Worm (Caenorhabditis elegans) whole organism, mixed stage, embryonic: Measurements from ENCODE around the gene M176.4.

Experiments
- blmp-1 ChIP-seq: fragments of 150-350 bp; optimal IDR thresholded peaks from 2 replicates; lab custom pipeline; 2014; ENCODE audit warnings: missing biosample characterization, missing genetic modification characterization
- ceh-39 ChIP-seq: fragments of 150-350 bp; optimal IDR thresholded peaks from 2 replicates; lab custom pipeline; 2014; ENCODE audit warnings: missing biosample characterization, missing genetic modification characterization
- ceh-43 ChIP-seq: fragments of 200-800 bp; sonication (Bioruptor generic); optimal IDR thresholded peaks from 2 replicates; lab custom pipeline; 2018; ENCODE audit warnings: mild to moderate bottlenecking, missing genetic modification characterization, moderate library complexity, missing compliant biosample characterization
- ceh-83 ChIP-seq: fragments of 200-800 bp; sonication (Bioruptor generic); optimal IDR thresholded peaks from 2 replicates; lab custom pipeline; 2018; ENCODE audit warnings: mild to moderate bottlenecking, missing genetic modification characterization, missing compliant biosample characterization
- ces-1 ChIP-seq: fragments of 150-350 bp; optimal IDR thresholded peaks from 2 replicates; lab custom pipeline; 2014; ENCODE audit warnings: missing biosample characterization, missing genetic modification reagents, missing genetic modification characterization
- cnd-1 ChIP-seq: fragments of 200-800 bp; sonication (Bioruptor generic); optimal IDR thresholded peaks from 2 replicates; lab custom pipeline; 2018; ENCODE audit warnings: mild to moderate bottlenecking, missing genetic modification characterization, missing compliant biosample characterization
- drap-1 ChIP-seq: fragments of 200-800 bp; sonication (Bioruptor generic); optimal IDR thresholded peaks from 3 replicates; lab custom pipeline; 2018; ENCODE audit warnings: mild to moderate bottlenecking, missing genetic modification characterization, missing compliant biosample characterization
- elt-1 ChIP-seq: sonication (generic microtip); optimal IDR thresholded peaks from 2 replicates; lab custom pipeline; 2017; ENCODE audit warnings: missing genetic modification characterization, mild to moderate bottlenecking, missing compliant biosample characterization, antibody characterized with exemption, moderate library complexity, borderline replicate concordance; ENCODE audit not compliant: insufficient read depth
- flh-1 ChIP-seq: fragments of 200-800 bp; sonication (Bioruptor generic); optimal IDR thresholded peaks from 2 replicates; lab custom pipeline; 2018; ENCODE audit warnings: mild to moderate bottlenecking, missing genetic modification characterization, moderate library complexity, missing compliant biosample characterization
- hlh-1 ChIP-seq: fragments of 150-350 bp; optimal IDR thresholded peaks from 2 replicates; lab custom pipeline; 2014; ENCODE audit warnings: missing biosample characterization, missing genetic modification reagents, missing genetic modification characterization
- lin-32 ChIP-seq: fragments of 200-800 bp; sonication (Bioruptor generic); optimal IDR thresholded peaks from 2 replicates; lab custom pipeline; 2018; ENCODE audit warnings: mild to moderate bottlenecking, missing genetic modification characterization, missing compliant biosample characterization
- lsy-2 ChIP-seq: fragments of 150-350 bp; optimal IDR thresholded peaks from 2 replicates; lab custom pipeline; 2014; ENCODE audit warnings: missing biosample characterization, missing genetic modification characterization
- mab-5 ChIP-seq: fragments of 150-350 bp; optimal IDR thresholded peaks from 2 replicates; lab custom pipeline; 2014; ENCODE audit warnings: missing biosample characterization, missing genetic modification characterization
- mep-1 ChIP-seq: fragments of 150-350 bp; optimal IDR thresholded peaks from 2 replicates; lab custom pipeline; 2017; ENCODE audit warnings: missing biosample characterization, missing genetic modification reagents, missing genetic modification characterization, inconsistent platforms
- mls-2 ChIP-seq: sonication (generic microtip); optimal IDR thresholded peaks from 2 replicates; lab custom pipeline; 2016; ENCODE audit warnings: mild to moderate bottlenecking, missing genetic modification characterization, moderate library complexity, missing compliant biosample characterization
- nhr-12 ChIP-seq: fragments of 150-350 bp; optimal IDR thresholded peaks from 2 replicates; lab custom pipeline; 2014; ENCODE audit warnings: missing biosample characterization, missing genetic modification characterization
- nhr-2 ChIP-seq: fragments of 150-350 bp; optimal IDR thresholded peaks from 2 replicates; lab custom pipeline; 2014; ENCODE audit warnings: missing biosample characterization, missing genetic modification characterization
- nhr-28 ChIP-seq: fragments of 150-350 bp; optimal IDR thresholded peaks from 2 replicates; lab custom pipeline; 2014; ENCODE audit warnings: missing biosample characterization, missing genetic modification characterization
- nhr-76 ChIP-seq: sonication (generic microtip); optimal IDR thresholded peaks from 2 replicates; lab custom pipeline; 2017; ENCODE audit warnings: missing biosample characterization, missing genetic modification characterization
- pha-4 ChIP-seq: fragments of 150-350 bp; optimal IDR thresholded peaks from 2 replicates; lab custom pipeline; 2018; ENCODE audit warnings: missing biosample characterization, missing genetic modification reagents, missing genetic modification characterization
- sem-2 ChIP-seq: fragments of 200-800 bp; sonication (Bioruptor generic); optimal IDR thresholded peaks from 2 replicates; lab custom pipeline; 2018; ENCODE audit warnings: mild to moderate bottlenecking, missing genetic modification characterization, missing compliant biosample characterization
- snpc-4 ChIP-seq: fragments of 150-350 bp; optimal IDR thresholded peaks from 2 replicates; lab custom pipeline; 2014; ENCODE audit warnings: missing biosample characterization, missing genetic modification characterization
- tbx-8 ChIP-seq: fragments of 200-800 bp; sonication (Bioruptor generic); optimal IDR thresholded peaks from 2 replicates; lab custom pipeline; 2018; ENCODE audit warnings: mild to moderate bottlenecking, missing genetic modification characterization, moderate library complexity, missing compliant biosample characterization
- unc-120 ChIP-seq: sonication (generic microtip); optimal IDR thresholded peaks from 2 replicates; lab custom pipeline; 2017; ENCODE audit warnings: missing genetic modification characterization, missing compliant biosample characterization; ENCODE audit not compliant: poor library complexity, severe bottlenecking
- unc-39 ChIP-seq: fragments of 150-350 bp; optimal IDR thresholded peaks from 2 replicates; lab custom pipeline; 2014; ENCODE audit warnings: missing biosample characterization, missing genetic modification characterization
- unc-62 ChIP-seq: fragments of 150-350 bp; optimal IDR thresholded peaks from 2 replicates; lab custom pipeline; 2014; ENCODE audit warnings: missing biosample characterization, missing genetic modification reagents, missing genetic modification characterization
- zip-8 ChIP-seq: fragments of 150-350 bp; optimal IDR thresholded peaks from 2 replicates; lab custom pipeline; 2014; ENCODE audit warnings: missing biosample characterization, missing genetic modification characterization
- ztf-11 ChIP-seq: fragments of 150-350 bp; optimal IDR thresholded peaks from 2 replicates; lab custom pipeline; 2014; ENCODE audit warnings: missing biosample characterization, missing genetic modification characterization

The M176.4 gene

ce11 chrII:9431119-9431518 is 13.0 kb downstream of the M176.4 start:
- TF ChIP-seq blmp-1 (no peak), ces-1 (GFP tag; lab: Kevin White, UChicago) (peak; percentile 27)

- TF ChIP-seq mab-5 (tag; lab: Kevin White, UChicago), result no peak
These were observed 15.4 kb downstream of the M176.4 start, which contains the start of gene kin-15 for ce11 chrII:9433609-9434008. Gene kin-15 (minus strand): TSS chrII:9433709.

- no peak for TF ChIP-seq lsy-2
- TF ChIP-seq elt-1 (tag; lab: Kevin White, UChicago), result no peak
These were observed 17.8 kb downstream of the M176.4 start, which contains the start of gene kin-16 for ce11 chrII:9436009-9436408. Gene kin-16 (minus strand): TSS chrII:9436109.

- TF ChIP-seq flh-1 (no peak), nhr-76 (tag; lab: Kevin White, UChicago) (no peak), tbx-8 (no peak), unc-120 (no peak), nhr-28 (tag; lab: Kevin White, UChicago) (no peak), blmp-1 (no peak)
These were observed 20.1 kb downstream of the M176.4 start, which contains the start of gene chil-13 for ce11 chrII:9438227-9438626. Gene chil-13 (minus strand): TSS chrII:9438327.

ce11 chrII:9438853-9439252 is 20.7 kb downstream of the M176.4 start:
- no peak for TF ChIP-seq nhr-2 (tag; lab: Kevin White, UChicago)
- no peak for TF ChIP-seq ceh-83 (GFP tag; lab: Kevin White, UChicago)

ce11 chrII:9440060-9440459 is 21.9 kb downstream of the M176.4 start, which contains the start of gene chil-17:
Gene chil-17 (minus strand): TSS chrII:9440160.
- TF ChIP-seq lsy-2 (no peak), unc-39 (no peak), unc-62 (GFP tag; lab: Kevin White, UChicago) (no peak)

- TF ChIP-seq blmp-1, result no peak
- no peak for TF ChIP-seq unc-39
- TF ChIP-seq, all 35 proteins: peak for 0
These were observed 23.7 kb downstream of the M176.4 start, which contains the start of gene chil-16 for ce11 chrII:9441838-9442237. Gene chil-16 (minus strand): TSS chrII:9441938.

ce11 chrII:9443522-9443921 is 25.4 kb downstream of the M176.4 start, which contains the start of gene chil-15:
Gene chil-15 (minus strand): TSS chrII:9443622.
- TF ChIP-seq mab-5 (tag; lab: Kevin White, UChicago) (no peak), unc-120 (no peak), tbx-8 (no peak), ceh-83 (GFP tag; lab: Kevin White, UChicago) (no peak), zip-8 (tag; lab: Kevin White, UChicago) (no peak), ceh-43 (GFP tag; lab: Kevin White, UChicago) (no peak), unc-39 (no peak), mep-1 (tag; lab: Kevin White, UChicago) (no peak), unc-62 (GFP tag; lab: Kevin White, UChicago) (no peak), ztf-11 (tag; lab: Kevin White, UChicago) (no peak), pha-4 (tag; lab: Kevin White, UChicago) (no peak)

ce11 chrII:9445368-9445767 is 27.2 kb downstream of the M176.4 start, which contains the start of gene R09D1.13:
Gene R09D1.13 (minus strand): TSS chrII:9445468.
- TF ChIP-seq nhr-12 (tag; lab: Kevin White, UChicago) (no peak), snpc-4 (no peak), cnd-1 (tag; lab: Kevin White, UChicago) (no peak)

- TF ChIP-seq ceh-83 (GFP tag; lab: Kevin White, UChicago) (no peak), ceh-43 (GFP tag; lab: Kevin White, UChicago) (no peak), hlh-1 (no peak), mls-2 (tag; lab: Kevin White, UChicago) (no peak), drap-1 (GFP tag; lab: Kevin White, UChicago) (no peak), ceh-39 (no peak), ces-1 (GFP tag; lab: Kevin White, UChicago) (no peak), sem-2 (GFP tag; lab: Kevin White, UChicago) (no peak), tbx-8 (no peak), lin-32 (GFP tag; lab: Kevin White, UChicago) (no peak)
- TF ChIP-seq, all 35 proteins: peak for 0
These were observed 29.8 kb downstream of the M176.4 start, which contains the start of gene chil-18 for ce11 chrII:9447965-9448364. Gene chil-18 (plus strand): TSS chrII:9448265.
